Worm (Caenorhabditis elegans) whole organism, L1 larva: ENCODE data around the gene ZC204.6.
"Not testable (repeated sequence)": the region's sequence is repeated elsewhere in the genome, so short reads cannot be mapped to it uniquely, and the experiment has no call there.

Experiments used
- C04F5.9 ChIP-seq: sonication (generic microtip); optimal IDR thresholded peaks from 2 replicates; lab custom pipeline; 2016; ENCODE audit warnings: missing genetic modification characterization, missing compliant biosample characterization
- Y116A8C.19 ChIP-seq: sonication (generic microtip); optimal IDR thresholded peaks from 2 replicates; lab custom pipeline; 2016; ENCODE audit warnings: missing compliant biosample characterization, missing genetic modification characterization, borderline replicate concordance
- alr-1 ChIP-seq: fragments of 200-800 bp; sonication (Bioruptor generic); optimal IDR thresholded peaks from 2 replicates; lab custom pipeline; 2018; ENCODE audit warnings: borderline replicate concordance, mild to moderate bottlenecking, missing genetic modification characterization, missing compliant biosample characterization
- ceh-88 ChIP-seq: fragments of 200-800 bp; sonication (Bioruptor generic); IDR thresholded peaks from 2 replicates; pipeline ENCODE4 v1.3.6; 2022; ENCODE audit warnings: missing genetic modification characterization, missing compliant biosample characterization
- ceh-90 ChIP-seq: sonication (generic microtip); optimal IDR thresholded peaks from 2 replicates; lab custom pipeline; 2016; ENCODE audit warnings: missing genetic modification characterization, missing compliant biosample characterization
- ces-1 ChIP-seq: fragments of 150-350 bp; optimal IDR thresholded peaks from 2 replicates; lab custom pipeline; 2014; ENCODE audit warnings: missing biosample characterization, missing genetic modification reagents, missing genetic modification characterization
- dpl-1 ChIP-seq, 3 experiments: fragments of 150-350 bp in 2 of 3; sonication (generic microtip) in 1 of 3; optimal IDR thresholded peaks; 2 replicates each; lab custom pipeline; 2014 to 2017; ENCODE audit warnings: missing biosample characterization in 3 of 3, missing genetic modification characterization in 3 of 3, missing genetic modification reagents in 3 of 3
- efl-1 ChIP-seq, 4 experiments: fragments of 150-350 bp; optimal IDR thresholded peaks in 3 of 4; peaks in 1 of 4; 1 replicate in 1 of 4; 2 replicates in 3 of 4; lab custom pipeline; 2014; ENCODE audit warnings: missing biosample characterization in 2 of 4, missing genetic modification characterization in 2 of 4, missing genetic modification reagents in 2 of 4
- elt-2 ChIP-seq: sonication (generic microtip); optimal IDR thresholded peaks from 2 replicates; lab custom pipeline; 2016; ENCODE audit warnings: missing genetic modification characterization, mild to moderate bottlenecking, inconsistent platforms, missing compliant biosample characterization, missing genetic modification reagents
- ets-5 ChIP-seq: fragments of 200-800 bp; sonication (Bioruptor generic); IDR thresholded peaks from 2 replicates; pipeline ENCODE4 v1.3.6; 2022; ENCODE audit warnings: missing genetic modification characterization, missing compliant biosample characterization
- hlh-17 ChIP-seq: fragments of 200-800 bp; sonication (Bioruptor generic); optimal IDR thresholded peaks from 2 replicates; lab custom pipeline; 2018; ENCODE audit warnings: missing genetic modification characterization, mild to moderate bottlenecking, missing compliant biosample characterization, moderate library complexity, borderline replicate concordance
- irx-1 ChIP-seq: sonication (generic microtip); optimal IDR thresholded peaks from 2 replicates; lab custom pipeline; 2016; ENCODE audit warnings: missing genetic modification characterization, missing compliant biosample characterization
- jun-1 ChIP-seq: fragments of 150-350 bp; optimal IDR thresholded peaks from 2 replicates; lab custom pipeline; 2014; ENCODE audit warnings: missing biosample characterization, missing genetic modification reagents, missing genetic modification characterization
- lin-13 ChIP-seq: fragments of 150-350 bp; optimal IDR thresholded peaks from 2 replicates; lab custom pipeline; 2014; ENCODE audit warnings: missing biosample characterization, missing genetic modification reagents, missing genetic modification characterization
- lin-35 ChIP-seq, 2 experiments: fragments of 150-350 bp; optimal IDR thresholded peaks; 2 replicates each; lab custom pipeline; 2014; ENCODE audit warnings: missing biosample characterization in 2 of 2, missing genetic modification characterization in 2 of 2, missing genetic modification reagents in 2 of 2
- lsy-2 ChIP-seq, 2 experiments: fragments of 150-350 bp; optimal IDR thresholded peaks; 2 replicates each; lab custom pipeline; 2014; ENCODE audit warnings: missing biosample characterization in 2 of 2, missing genetic modification characterization in 2 of 2
- nhr-19 ChIP-seq: fragments of 200-800 bp; sonication (Bioruptor generic); conservative IDR thresholded peaks from 2 replicates; pipeline ENCODE4 v1.3.6; 2022; ENCODE audit warnings: missing genetic modification characterization, missing compliant biosample characterization
- nhr-237 ChIP-seq: fragments of 150-350 bp; optimal IDR thresholded peaks from 2 replicates; lab custom pipeline; 2014; ENCODE audit warnings: missing biosample characterization, missing genetic modification characterization
- nhr-90 ChIP-seq: sonication (generic microtip); optimal IDR thresholded peaks from 2 replicates; lab custom pipeline; 2016; ENCODE audit warnings: mild to moderate bottlenecking, missing genetic modification characterization, missing compliant biosample characterization; ENCODE audit not compliant: poor library complexity
- pqm-1 ChIP-seq: sonication (generic microtip); optimal IDR thresholded peaks from 3 replicates; lab custom pipeline; 2017; ENCODE audit warnings: missing biosample characterization, missing genetic modification characterization
- snpc-4 ChIP-seq: fragments of 150-350 bp; optimal IDR thresholded peaks from 2 replicates; lab custom pipeline; 2014; ENCODE audit warnings: missing biosample characterization, missing genetic modification characterization
- sox-4 ChIP-seq: sonication (generic microtip); optimal IDR thresholded peaks from 2 replicates; lab custom pipeline; 2016; ENCODE audit warnings: missing genetic modification characterization, missing compliant biosample characterization
- sptf-1 ChIP-seq: fragments of 150-350 bp; optimal IDR thresholded peaks from 2 replicates; lab custom pipeline; 2014; ENCODE audit warnings: missing biosample characterization, missing genetic modification characterization
- unc-98 ChIP-seq: fragments of 200-800 bp; sonication (Bioruptor generic); IDR thresholded peaks from 2 replicates; pipeline ENCODE4 v1.3.6; 2022; ENCODE audit warnings: missing genetic modification characterization, missing compliant biosample characterization

ZC204.6 gene

ce11 chrII:1636392-1636791 lies 8.2 kb downstream of the ZC204.6 start, which contains the start of gene srg-20:
Gene srg-20, plus strand, starts transcription at chrII:1636692.
- not testable (repeated sequence) for TF ChIP-seq Y116A8C.19; dpl-1 (GFP tag; optimal IDR thresholded peaks at IDR 0.05; lab: Kevin White, UChicago); sox-4

- no peak for TF ChIP-seq efl-1 (optimal IDR thresholded peaks at IDR 0.05; lab: Kevin White, UChicago)
- no peak for TF ChIP-seq efl-1 (GFP tag; optimal IDR thresholded peaks at IDR 0.05 in 1 of 2; lab: Kevin White, UChicago)
- peak; percentile 90 for TF ChIP-seq elt-2 (tag; lab: Kevin White, UChicago)
- peak; percentile 15 for TF ChIP-seq jun-1 (tag; lab: Kevin White, UChicago)
Observed at ce11 chrII:1635969-1636368, 8.7 kb downstream of the ZC204.6 start.

DNA sequence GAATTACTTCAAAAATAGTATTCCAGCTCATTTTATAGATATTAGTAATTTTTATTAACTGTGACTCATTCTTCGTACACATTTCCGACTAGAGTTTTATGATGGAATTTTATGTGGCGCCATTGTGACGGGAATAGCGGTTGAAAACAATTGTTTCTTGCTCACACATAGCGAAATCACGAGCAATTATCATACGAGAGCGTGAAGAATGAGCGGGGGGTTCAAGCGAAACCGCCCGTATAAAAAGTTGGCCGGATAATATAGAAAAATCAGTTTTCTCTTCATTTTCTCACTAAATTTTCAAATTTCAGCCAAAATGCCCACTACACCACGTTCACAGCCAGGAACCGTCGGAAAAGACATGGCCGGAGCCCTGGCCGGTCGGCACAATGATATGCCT lies 11.1 kb downstream of the ZC204.6 start, which contains the start of gene C08E3.1:
Gene C08E3.1 (plus strand): TSS at position 301 of the 400 bp plus-strand sequence.
- TF ChIP-seq ceh-90; elt-2 (tag; lab: Kevin White, UChicago); ceh-88 (GFP tag; lab: Robert Waterston, UW): not testable (repeated sequence)

ce11 chrII:1632216-1632615 lies 12.4 kb downstream of the ZC204.6 start, which contains the start of gene C08E3.13:
Gene C08E3.13, minus strand, starts transcription at chrII:1632316.
- not testable (repeated sequence) for TF ChIP-seq sptf-1 (tag; lab: Kevin White, UChicago); nhr-19 (GFP tag; lab: Robert Waterston, UW); snpc-4 (tag; lab: Kevin White, UChicago)
- TF ChIP-seq, all 84 proteins: peak for 0; not testable (repeated sequence) for 84

ce11 chrII:1627783-1628182 lies 16.8 kb downstream of the ZC204.6 start, which contains the start of gene C08E3.15:
Gene C08E3.15, minus strand, starts transcription at chrII:1627883.
- peak in 1 of 2 experiments; percentile 6 for TF ChIP-seq lsy-2 (tag; optimal IDR thresholded peaks at IDR 0.05; lab: Kevin White, UChicago)

DNA sequence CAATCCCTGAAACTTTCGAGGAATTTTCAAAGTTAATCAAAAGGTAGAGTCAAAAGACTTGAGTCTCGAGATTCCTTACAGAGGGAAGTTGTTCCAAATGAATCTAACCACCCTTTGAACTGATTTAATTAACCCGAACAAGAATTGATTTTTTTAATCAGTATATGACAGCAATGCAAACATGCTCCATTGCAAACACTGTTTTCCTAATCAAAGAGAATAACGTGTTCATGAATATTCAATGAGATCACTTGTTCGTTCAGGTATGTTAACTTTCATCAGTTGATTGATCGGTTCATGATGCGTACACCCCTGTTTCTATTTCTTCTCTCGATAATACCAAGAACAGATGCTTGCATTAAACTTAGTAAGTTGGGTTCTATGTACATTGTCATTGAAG lies 19.0 kb downstream of the ZC204.6 start, which contains the start of gene C08E3.14:
Gene C08E3.14 (plus strand): TSS at position 301 of the 400 bp plus-strand sequence.
- TF ChIP-seq efl-1 (optimal IDR thresholded peaks at IDR 0.05; lab: Kevin White, UChicago) (no peak), efl-1 (GFP tag; optimal IDR thresholded peaks at IDR 0.05 in 1 of 2; lab: Kevin White, UChicago) (peak in 1 of 2 experiments; percentile 84), nhr-237 (no peak)

DNA sequence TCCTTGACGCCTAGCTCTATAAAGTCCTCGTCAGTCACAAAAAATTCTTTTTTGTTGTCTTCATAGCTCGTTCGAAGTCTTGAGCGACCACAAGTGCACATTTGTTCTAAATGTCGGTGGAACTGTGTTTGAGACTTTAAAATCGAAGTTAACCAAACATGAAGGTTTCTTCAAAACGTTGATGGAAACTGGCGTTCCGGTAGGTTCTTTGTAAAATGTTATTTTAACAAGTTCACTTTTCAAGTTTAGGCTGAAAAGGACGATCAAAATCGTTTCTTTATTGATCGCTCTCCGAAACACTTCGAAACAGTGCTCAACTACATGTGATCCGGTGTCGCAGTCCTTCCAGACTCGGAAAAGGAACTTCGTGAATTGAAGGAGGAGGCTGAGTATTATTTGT lies 20.1 kb downstream of the ZC204.6 start, which contains the start of gene fbxa-160:
Gene fbxa-160 (minus strand): TSS at position 101 of the 400 bp plus-strand sequence.
- TF ChIP-seq ets-5 (GFP tag; lab: Robert Waterston, UW) (no peak), ces-1 (no peak), nhr-90 (no peak), hlh-17 (GFP tag; lab: Kevin White, UChicago) (no peak), efl-1 (optimal IDR thresholded peaks at IDR 0.05; lab: Kevin White, UChicago) (no peak), efl-1 (GFP tag; optimal IDR thresholded peaks at IDR 0.05 in 1 of 2; lab: Kevin White, UChicago) (no peak), pqm-1 (no peak), unc-98 (GFP tag; lab: Robert Waterston, UW) (no peak), C04F5.9 (tag; lab: Kevin White, UChicago) (no peak), elt-2 (tag; lab: Kevin White, UChicago) (no peak), lsy-2 (tag; optimal IDR thresholded peaks at IDR 0.05; lab: Kevin White, UChicago) (no peak), alr-1 (tag; lab: Kevin White, UChicago) (no peak), lin-13 (no peak)

DNA sequence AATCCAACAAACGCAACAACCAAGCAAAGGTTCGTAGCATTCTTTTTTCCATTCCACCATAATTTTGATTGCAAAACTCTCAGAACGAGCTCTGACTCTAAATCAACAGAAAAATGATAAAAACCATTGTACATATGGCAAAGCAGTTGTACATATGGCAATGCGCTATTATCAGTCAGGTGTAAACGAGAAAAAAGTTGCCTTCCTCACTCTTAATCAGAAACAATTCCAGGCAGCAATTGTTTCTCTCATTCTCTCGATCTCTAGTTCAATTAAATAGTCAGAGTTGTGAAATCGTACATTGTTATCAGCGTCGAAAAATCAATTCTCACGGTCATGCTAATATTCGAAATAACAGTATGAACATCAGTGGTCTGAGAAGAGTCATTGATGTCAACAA lies 22.8 kb downstream of the ZC204.6 start:
- TF ChIP-seq lin-35 (GFP tag; optimal IDR thresholded peaks at IDR 0.05; lab: Kevin White, UChicago) (peak in 1 of 2 experiments; percentile 32), elt-2 (tag; lab: Kevin White, UChicago) (peak; percentile 90), jun-1 (tag; lab: Kevin White, UChicago) (peak; percentile 44), irx-1 (tag; lab: Kevin White, UChicago) (no peak)
